Worm (Caenorhabditis elegans): ENCODE measurements around the gene cutl-9.

Gene cutl-9

DNA sequence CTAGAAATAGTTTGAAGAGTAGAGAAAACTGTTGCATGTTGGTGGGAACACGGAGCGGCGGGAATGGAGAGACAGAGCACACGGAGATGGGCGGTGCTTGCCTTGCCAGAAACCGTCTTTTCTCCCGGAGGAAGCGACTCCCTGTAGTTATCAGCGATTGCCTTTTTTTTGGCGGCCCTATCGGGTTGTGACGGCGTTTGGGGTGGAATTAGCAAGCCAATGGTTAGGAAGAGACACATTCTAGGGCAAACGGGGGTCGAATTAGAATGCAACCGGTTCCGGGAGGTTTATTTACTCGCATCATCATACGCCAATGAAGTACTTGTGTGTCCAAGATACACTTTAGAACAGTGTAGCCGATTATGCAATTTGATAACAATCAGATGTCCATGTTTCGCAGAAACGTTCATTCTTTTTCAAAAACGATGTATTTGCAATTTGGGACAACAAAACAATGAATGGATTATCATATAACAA is 35.6 kb downstream of the cutl-9 start, which contains the start of gene lact-3:
Gene lact-3 (minus strand): TSS at position 51 of the 477 bp plus-strand sequence.
- no peak for TF ChIP-seq ccch-3 (GFP tag; optimal IDR thresholded peaks at IDR 0.05)
- TF ChIP-seq egl-44 (GFP tag; IDR thresholded peaks at IDR 0.05) = 0 out of 2 replicates have a peak, but pooled peaks have one; percentile 13
- 0 out of 2 replicates have a peak, but pooled peaks have one; percentile 29 for TF ChIP-seq attf-6 (GFP tag; IDR thresholded peaks at IDR 0.05)
- TF ChIP-seq unc-130 (GFP tag; optimal IDR thresholded peaks at IDR 0.05) = peak; percentile 18
- no peak for TF ChIP-seq atf-7 (tag; optimal IDR thresholded peaks at IDR 0.05)
- TF ChIP-seq zfh-2 (GFP tag; conservative IDR thresholded peaks at IDR 0.05) = 0 out of 2 replicates have a peak, but pooled peaks have one; percentile 5
- TF ChIP-seq cebp-1 (GFP tag; IDR thresholded peaks at IDR 0.05) = no peak
- peak; percentile 38 for TF ChIP-seq cebp-1 (tag; optimal IDR thresholded peaks at IDR 0.05)
- no peak for TF ChIP-seq ztf-28 (GFP tag; IDR thresholded peaks at IDR 0.05)
- TF ChIP-seq mcd-1 (GFP tag; IDR thresholded peaks at IDR 0.05) = peak; percentile 43
- no peak for TF ChIP-seq ZK185.1 (tag; optimal IDR thresholded peaks at IDR 0.05; ENCODE audit: poor library complexity, severe bottlenecking)
- TF ChIP-seq F39B2.1 (GFP tag; IDR thresholded peaks at IDR 0.05) = no peak
- no peak for TF ChIP-seq pha-4 (tag; optimal IDR thresholded peaks at IDR 0.05)
- TF ChIP-seq K12H6.12 (tag; optimal IDR thresholded peaks at IDR 0.05) = no peak
- TF ChIP-seq gei-17 (GFP tag; optimal IDR thresholded peaks at IDR 0.05) = no peak
- TF ChIP-seq madf-3 (GFP tag; IDR thresholded peaks at IDR 0.05) = peak; percentile 80; the same call in 1 of the 2 replicates
- no peak for TF ChIP-seq bed-1 (GFP tag; IDR thresholded peaks at IDR 0.05)
- no peak for TF ChIP-seq ceh-58 (GFP tag; IDR thresholded peaks at IDR 0.05)
- no peak for TF ChIP-seq ztf-25 (GFP tag; IDR thresholded peaks at IDR 0.05)
- no peak for TF ChIP-seq dpff-1 (tag; optimal IDR thresholded peaks at IDR 0.05)
- TF ChIP-seq ekl-4 (GFP tag; IDR thresholded peaks at IDR 0.05) = peak; percentile 71
- 0 out of 2 replicates have a peak, but pooled peaks have one; percentile 38 for TF ChIP-seq Y79H2A.3 (GFP tag; conservative IDR thresholded peaks at IDR 0.05)
- TF ChIP-seq sptf-2 (GFP tag; optimal IDR thresholded peaks at IDR 0.05) = no peak
- TF ChIP-seq aptf-2 (GFP tag; conservative IDR thresholded peaks at IDR 0.05) = no peak
- no peak for TF ChIP-seq C06A6.2 (GFP tag; conservative IDR thresholded peaks at IDR 0.05)
- TF ChIP-seq athp-1 (tag; optimal IDR thresholded peaks at IDR 0.05) = peak; percentile 23
- TF ChIP-seq Y53G8AR.9 (GFP tag; conservative IDR thresholded peaks at IDR 0.05) = peak; percentile 75
- no peak for TF ChIP-seq ztf-18 (tag; optimal IDR thresholded peaks at IDR 0.05)
- no peak for TF ChIP-seq hlh-12 (tag; optimal IDR thresholded peaks at IDR 0.05)
- TF ChIP-seq lin-26 (GFP tag; IDR thresholded peaks at IDR 0.05) = 0 out of 2 replicates have a peak, but pooled peaks have one; percentile 59
- no peak for TF ChIP-seq F37B4.10 (GFP tag; IDR thresholded peaks at IDR 0.05)
- 0 out of 2 replicates have a peak, but pooled peaks have one; percentile 16 for TF ChIP-seq ceh-91 (GFP tag; IDR thresholded peaks at IDR 0.05)
- TF ChIP-seq pbrm-1 (GFP tag; IDR thresholded peaks at IDR 0.05) = no peak
- peak; percentile 16 for TF ChIP-seq him-1 (tag; optimal IDR thresholded peaks at IDR 0.05)
- TF ChIP-seq ets-4 (GFP tag; optimal IDR thresholded peaks at IDR 0.05) = no peak
- peak; percentile 68 for TF ChIP-seq hsf-1 (GFP tag; IDR thresholded peaks at IDR 0.05)
- TF ChIP-seq mes-4 (tag; optimal IDR thresholded peaks at IDR 0.05) = no peak
- peak; percentile 65 for TF ChIP-seq madf-6 (GFP tag; IDR thresholded peaks at IDR 0.05)
- TF ChIP-seq dox-1 (GFP tag; IDR thresholded peaks at IDR 0.05) = no peak
- TF ChIP-seq F57C9.4 (tag; optimal IDR thresholded peaks at IDR 0.05) = no peak
- peak; percentile 25; the same call in 1 of the 2 replicates for TF ChIP-seq Y56A3A.18 (GFP tag; IDR thresholded peaks at IDR 0.05)
- no peak for TF ChIP-seq ceh-27 (GFP tag; optimal IDR thresholded peaks at IDR 0.05)
- no peak for TF ChIP-seq F23B12.7 (tag; optimal IDR thresholded peaks at IDR 0.05; ENCODE audit: insufficient read depth)
- peak; percentile 35 for TF ChIP-seq chd-7 (tag; optimal IDR thresholded peaks at IDR 0.05)
- no peak for TF ChIP-seq let-607 (tag; optimal IDR thresholded peaks at IDR 0.05)
- no peak for TF ChIP-seq nfya-1 (tag; optimal IDR thresholded peaks at IDR 0.05; ENCODE audit: borderline replicate concordance, insufficient read depth)
- no peak for TF ChIP-seq F22D6.2 (tag; optimal IDR thresholded peaks at IDR 0.05)
- TF ChIP-seq Y53F4B.3 (GFP tag; IDR thresholded peaks at IDR 0.05) = no peak
